Worm (Caenorhabditis elegans): Measurements from ENCODE around the gene dhrs-4.
"Not testable (repeated sequence)": the region's sequence is repeated elsewhere in the genome, so short reads cannot be mapped to it uniquely, and the experiment has no call there.

- not testable (repeated sequence) for TF ChIP-seq pqm-1 (tag; optimal IDR thresholded peaks at IDR 0.05); unc-39 (tag; optimal IDR thresholded peaks at IDR 0.05); egl-27 (tag; optimal IDR thresholded peaks at IDR 0.05); ama-1 (optimal IDR thresholded peaks at IDR 0.05); R02D3.7 (tag; optimal IDR thresholded peaks at IDR 0.05); F44E2.7 (GFP tag; IDR thresholded peaks at IDR 0.05); lir-3 (tag; optimal IDR thresholded peaks at IDR 0.05); snpc-4 (tag; optimal IDR thresholded peaks at IDR 0.05); zag-1 (tag; optimal IDR thresholded peaks at IDR 0.05); ztf-11 (tag; optimal IDR thresholded peaks at IDR 0.05)
- TF ChIP-seq Y48G9A.11 (GFP tag; IDR thresholded peaks at IDR 0.05): peak; percentile 52; the same call in 1 of the 2 replicates
- peak; percentile 58 for TF ChIP-seq nhr-102 (tag; optimal IDR thresholded peaks at IDR 0.05)
- TF ChIP-seq nhr-42 (GFP tag; IDR thresholded peaks at IDR 0.05): peak; percentile 88
- TF ChIP-seq spr-3 (GFP tag; optimal IDR thresholded peaks at IDR 0.05): peak; percentile 38
These were observed 45.5 kb downstream of the dhrs-4 start, which contains the start of gene R186.8 for ce11 chrV:12967925-12968327.

All from whole organism, L4 larva.